Worm (Caenorhabditis elegans): Measurements from ENCODE around the gene srw-79.

DNA sequence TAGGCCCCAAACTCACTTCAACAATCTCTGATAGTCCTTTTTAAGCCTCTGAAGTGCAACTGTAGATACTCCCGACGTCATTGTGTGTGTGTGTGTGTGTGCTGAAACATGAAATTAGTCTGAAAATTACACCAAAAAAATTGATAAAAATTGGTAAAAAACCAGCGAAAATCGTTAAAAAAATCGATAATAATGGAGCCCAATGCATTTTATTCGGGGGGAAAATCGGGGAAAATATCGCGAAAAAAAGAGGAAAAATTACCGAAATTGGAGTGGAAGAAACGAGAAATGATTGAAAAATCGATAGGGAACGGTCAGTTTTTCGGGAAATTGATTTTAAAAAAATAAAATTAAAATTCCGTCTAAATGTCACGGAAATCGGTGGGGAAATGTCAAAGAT lies 46.3 kb upstream of the srw-79 start, which contains the start of gene ubc-26:
- no peak for TF ChIP-seq unc-39 (tag; optimal IDR thresholded peaks at IDR 0.05)
- TF ChIP-seq fkh-10 (GFP tag; optimal IDR thresholded peaks at IDR 0.05), result no peak
- TF ChIP-seq nhr-77 (tag; optimal IDR thresholded peaks at IDR 0.05), result no peak
- no peak for TF ChIP-seq ZK546.5 (tag; optimal IDR thresholded peaks at IDR 0.05)
- no peak for TF ChIP-seq nhr-12 (tag; optimal IDR thresholded peaks at IDR 0.05)
- TF ChIP-seq ceh-82 (tag; optimal IDR thresholded peaks at IDR 0.05), result no peak
- TF ChIP-seq egl-5 (tag; optimal IDR thresholded peaks at IDR 0.05), result no peak

Data from whole organism, L3 larva.